Worm (Caenorhabditis elegans) whole organism, early embryonic: Measurements from ENCODE around the gene ZK6.6.

Experiments
- B0310.2 ChIP-seq: sonication (generic microtip); optimal IDR thresholded peaks from 2 replicates; lab custom pipeline; 2016; ENCODE audit warnings: mild to moderate bottlenecking, missing genetic modification characterization, missing compliant biosample characterization
- ama-1 ChIP-seq: fragments of 150-350 bp; optimal IDR thresholded peaks from 2 replicates; lab custom pipeline; 2014
- hmg-4 ChIP-seq: fragments of 200-800 bp; sonication (Bioruptor generic); optimal IDR thresholded peaks from 2 replicates; lab custom pipeline; 2018; ENCODE audit warnings: mild to moderate bottlenecking, missing genetic modification characterization, missing compliant biosample characterization
- sea-1 ChIP-seq: fragments of 200-800 bp; sonication (Bioruptor generic); conservative IDR thresholded peaks from 2 replicates; pipeline ENCODE4 v1.3.6; 2022; ENCODE audit warnings: missing genetic modification characterization, missing compliant biosample characterization

- TF ChIP-seq B0310.2 (tag; lab: Kevin White, UChicago) (no peak), ama-1 (no peak), sea-1 (no peak), hmg-4 (GFP tag; lab: Kevin White, UChicago) (no peak)
Measured at ce11 chrV:388397-388796, at the start of gene ZK6.6.
